Fruit fly (Drosophila melanogaster) whole organism, embryonic: ENCODE measurements around the gene ClC-a.

ENCODE experiments used
- CG11504 ChIP-seq: fragments of 200-800 bp; sonication (Bioruptor generic); optimal IDR thresholded peaks from 3 replicates; lab custom pipeline; 2019; ENCODE audit warnings: missing biosample characterization, mild to moderate bottlenecking, missing genetic modification characterization, moderate library complexity
- CG12299 ChIP-seq: fragments of 200-800 bp; sonication (Bioruptor generic); optimal IDR thresholded peaks from 2 replicates; lab custom pipeline; 2018; ENCODE audit warnings: missing biosample characterization, mild to moderate bottlenecking, missing genetic modification characterization
- CG14014 ChIP-seq: fragments of 200-800 bp; sonication (Bioruptor generic); IDR thresholded peaks from 2 replicates; pipeline ENCODE4 v1.3.6; 2022; ENCODE audit warnings: missing biosample characterization, missing genetic modification characterization
- CG14050 ChIP-seq: fragments of 200-800 bp; sonication (Bioruptor generic); IDR thresholded peaks from 3 replicates; pipeline ENCODE4 v1.3.6; 2022; ENCODE audit warnings: missing biosample characterization, missing genetic modification characterization
- CG14441 ChIP-seq: fragments of 200-800 bp; sonication (Bioruptor generic); IDR thresholded peaks from 2 replicates; pipeline ENCODE4 v1.3.6; 2022; ENCODE audit warnings: missing biosample characterization, missing genetic modification characterization
- CG4360 ChIP-seq: fragments of 200-800 bp; sonication (Bioruptor generic); IDR thresholded peaks from 2 replicates; pipeline ENCODE4 v1.3.6; 2022; ENCODE audit warnings: missing biosample characterization, missing genetic modification characterization
- CG4404 ChIP-seq: fragments of 200-800 bp; sonication (Bioruptor generic); IDR thresholded peaks from 2 replicates; pipeline ENCODE4 v1.3.6; 2022; ENCODE audit warnings: missing biosample characterization, missing genetic modification characterization
- CG4617 ChIP-seq: fragments of 200-800 bp; sonication (Bioruptor generic); optimal IDR thresholded peaks from 3 replicates; lab custom pipeline; 2016; ENCODE audit warnings: missing biosample characterization, missing genetic modification characterization, borderline replicate concordance
- CG6765 ChIP-seq: fragments of 200-800 bp; sonication (Bioruptor generic); optimal IDR thresholded peaks from 3 replicates; lab custom pipeline; 2017; ENCODE audit warnings: missing biosample characterization, mild to moderate bottlenecking, missing genetic modification characterization
- CG7987 ChIP-seq: fragments of 200-800 bp; sonication (Bioruptor generic); optimal IDR thresholded peaks from 2 replicates; lab custom pipeline; 2018; ENCODE audit warnings: missing biosample characterization, mild to moderate bottlenecking, missing genetic modification characterization, moderate library complexity
- CG8478 ChIP-seq: fragments of >200 bp; optimal IDR thresholded peaks from 2 replicates; lab custom pipeline; 2018
- CG8765 ChIP-seq: fragments of 200-800 bp; sonication (Bioruptor generic); IDR thresholded peaks from 2 replicates; pipeline ENCODE4 v1.3.6; 2022; ENCODE audit warnings: missing biosample characterization, missing genetic modification characterization
- CG8944 ChIP-seq: fragments of 200-800 bp; sonication (Bioruptor generic); optimal IDR thresholded peaks from 3 replicates; lab custom pipeline; 2016; ENCODE audit warnings: missing biosample characterization, missing genetic modification characterization
- CG9215 ChIP-seq: fragments of 200-800 bp; sonication (Bioruptor generic); IDR thresholded peaks from 2 replicates; pipeline ENCODE4 v1.3.6; 2022; ENCODE audit warnings: missing biosample characterization, missing genetic modification characterization
- CG9817 ChIP-seq: fragments of 200-800 bp; sonication (Bioruptor generic); optimal IDR thresholded peaks from 2 replicates; lab custom pipeline; 2018; ENCODE audit warnings: missing biosample characterization, mild to moderate bottlenecking, missing genetic modification characterization, moderate library complexity
- D19B ChIP-seq: fragments of 200-800 bp; sonication (Bioruptor generic); optimal IDR thresholded peaks from 2 replicates; lab custom pipeline; 2017; ENCODE audit warnings: missing biosample characterization, mild to moderate bottlenecking, missing genetic modification characterization
- Deaf1 ChIP-seq: fragments of 200-800 bp; optimal IDR thresholded peaks from 3 replicates; lab custom pipeline; 2019; ENCODE audit warnings: missing biosample characterization, mild to moderate bottlenecking, missing genetic modification characterization, moderate library complexity
- Dip2 ChIP-seq: fragments of 200-800 bp; sonication (Bioruptor generic); IDR thresholded peaks from 2 replicates; pipeline ENCODE4 v1.3.6; 2022; ENCODE audit warnings: missing biosample characterization, missing genetic modification characterization
- Doc2 ChIP-seq: fragments of 200-800 bp; sonication (Bioruptor generic); IDR thresholded peaks from 2 replicates; pipeline ENCODE4 v1.3.6; 2022; ENCODE audit warnings: missing biosample characterization, missing genetic modification characterization
- Eip74EF ChIP-seq, 2 experiments: fragments of 200-800 bp in 1 of 2; fragments of >200 bp in 1 of 2; sonication (Bioruptor generic) in 1 of 2; optimal IDR thresholded peaks; 2 replicates each; lab custom pipeline; 2017 to 2019; ENCODE audit warnings: missing biosample characterization in 2 of 2, missing genetic modification characterization in 2 of 2, mild to moderate bottlenecking in 1 of 2, moderate library complexity in 1 of 2
- H2.0 ChIP-seq: fragments of 200-800 bp; sonication (Bioruptor generic); IDR thresholded peaks from 2 replicates; pipeline ENCODE4 v1.3.6; 2022; ENCODE audit warnings: missing biosample characterization, missing genetic modification characterization
- Hand ChIP-seq: fragments of 200-800 bp; sonication (Bioruptor generic); optimal IDR thresholded peaks from 2 replicates; lab custom pipeline; 2017; ENCODE audit warnings: mild to moderate bottlenecking, missing biosample characterization, missing genetic modification reagents, missing genetic modification characterization
- MTF-1 ChIP-seq: fragments of 200-800 bp; sonication (Bioruptor generic); optimal IDR thresholded peaks from 2 replicates; lab custom pipeline; 2018; ENCODE audit warnings: missing biosample characterization, mild to moderate bottlenecking, missing genetic modification characterization, borderline replicate concordance
- Max ChIP-seq: fragments of 200-800 bp; sonication (Bioruptor generic); optimal IDR thresholded peaks from 2 replicates; lab custom pipeline; 2016; ENCODE audit warnings: missing biosample characterization, mild to moderate bottlenecking, missing genetic modification characterization
- Sox102F ChIP-seq: fragments of 200-800 bp; sonication (Bioruptor generic); optimal IDR thresholded peaks from 2 replicates; lab custom pipeline; 2018; ENCODE audit warnings: missing biosample characterization, mild to moderate bottlenecking, missing genetic modification characterization, moderate library complexity
- Tbp ChIP-seq: fragments of >200 bp; optimal IDR thresholded peaks from 2 replicates; lab custom pipeline; 2018; ENCODE audit warnings: missing biosample characterization, missing genetic modification characterization
- Usf ChIP-seq: fragments of 200-800 bp; sonication (Bioruptor generic); optimal IDR thresholded peaks from 2 replicates; lab custom pipeline; 2017; ENCODE audit warnings: missing genotype, missing biosample characterization, missing genetic modification characterization
- ci ChIP-seq: fragments of 200-800 bp; sonication (Bioruptor generic); IDR thresholded peaks from 3 replicates; pipeline ENCODE4 v1.3.6; 2022; ENCODE audit warnings: missing biosample characterization, missing genetic modification characterization
- crc ChIP-seq: fragments of 200-800 bp; sonication (Bioruptor generic); optimal IDR thresholded peaks from 2 replicates; lab custom pipeline; 2016; ENCODE audit warnings: missing biosample characterization, missing genetic modification characterization
- cwo ChIP-seq: fragments of 200-800 bp; sonication (Bioruptor generic); optimal IDR thresholded peaks from 3 replicates; lab custom pipeline; 2017; ENCODE audit warnings: missing biosample characterization, missing genetic modification characterization, mild to moderate bottlenecking, moderate library complexity, missing genetic modification reagents
- dimm ChIP-seq: fragments of 200-800 bp; sonication (Bioruptor generic); IDR thresholded peaks from 2 replicates; pipeline ENCODE4 v1.3.6; 2022; ENCODE audit warnings: missing biosample characterization, missing genetic modification characterization
- fd102C ChIP-seq: fragments of 200-800 bp; sonication (Bioruptor generic); optimal IDR thresholded peaks from 2 replicates; lab custom pipeline; 2018; ENCODE audit warnings: missing biosample characterization, mild to moderate bottlenecking, missing genetic modification characterization, moderate library complexity
- kni ChIP-seq: fragments of 200-800 bp; sonication (Bioruptor generic); optimal IDR thresholded peaks from 3 replicates; lab custom pipeline; 2017; ENCODE audit warnings: mild to moderate bottlenecking, missing biosample characterization, missing genetic modification reagents, missing genetic modification characterization
- mirr ChIP-seq: fragments of 200-800 bp; sonication (Bioruptor generic); optimal IDR thresholded peaks from 3 replicates; lab custom pipeline; 2018; ENCODE audit warnings: missing biosample characterization, mild to moderate bottlenecking, missing genetic modification characterization
- mld ChIP-seq: fragments of 200-800 bp; sonication (Bioruptor generic); IDR thresholded peaks from 3 replicates; pipeline ENCODE4 v1.3.6; 2022; ENCODE audit warnings: missing biosample characterization, missing genetic modification characterization; ENCODE audit not compliant: partially characterized antibody
- nmo ChIP-seq: fragments of 200-800 bp; sonication (Bioruptor generic); optimal IDR thresholded peaks from 2 replicates; lab custom pipeline; 2018; ENCODE audit warnings: missing biosample characterization, mild to moderate bottlenecking, missing genetic modification characterization, moderate library complexity
- org-1 ChIP-seq: fragments of 200-800 bp; sonication (Bioruptor generic); optimal IDR thresholded peaks from 2 replicates; lab custom pipeline; 2017; ENCODE audit warnings: missing biosample characterization, missing genetic modification characterization
- pan ChIP-seq, 4 experiments: fragments of >200 bp in 3 of 4; fragments of 200-800 bp in 1 of 4; sonication (Bioruptor generic) in 1 of 4; optimal IDR thresholded peaks in 3 of 4; IDR thresholded peaks in 1 of 4; 2 replicates each; pipeline versions ENCODE4 v1.3.6 to Lab custom; 2017 to 2022; ENCODE audit warnings: missing biosample characterization in 2 of 4, missing genetic modification characterization in 2 of 4, mixed read lengths in 1 of 4
- shn ChIP-seq: fragments of 200-800 bp; sonication (Bioruptor generic); optimal IDR thresholded peaks from 3 replicates; lab custom pipeline; 2016; ENCODE audit warnings: missing biosample characterization, missing genetic modification characterization
- so ChIP-seq: fragments of 200-800 bp; sonication (Bioruptor generic); IDR thresholded peaks from 3 replicates; pipeline ENCODE4 v1.3.6; 2022; ENCODE audit warnings: missing biosample characterization, missing genetic modification characterization
- sob ChIP-seq: fragments of 200-800 bp; sonication (Bioruptor generic); IDR thresholded peaks from 2 replicates; pipeline ENCODE4 v1.3.6; 2022; ENCODE audit warnings: missing biosample characterization, missing genetic modification characterization
- sqz ChIP-seq: fragments of 200-800 bp; sonication (Bioruptor generic); optimal IDR thresholded peaks from 3 replicates; lab custom pipeline; 2018; ENCODE audit warnings: missing biosample characterization, mild to moderate bottlenecking, missing genetic modification characterization
- tll ChIP-seq, 2 experiments: fragments of 200-800 bp in 1 of 2; fragments of >200 bp in 1 of 2; sonication (Bioruptor generic) in 1 of 2; optimal IDR thresholded peaks; 2 replicates each; lab custom pipeline; 2017 to 2019; ENCODE audit warnings: missing biosample characterization in 2 of 2, missing genetic modification characterization in 2 of 2, mild to moderate bottlenecking in 1 of 2, moderate library complexity in 1 of 2
- ttk ChIP-seq: fragments of 200-800 bp; sonication (Bioruptor generic); IDR thresholded peaks from 2 replicates; pipeline ENCODE4 v2.1.2; 2022; ENCODE audit warnings: missing biosample characterization, missing genetic modification characterization
- twi ChIP-seq: fragments of 200-800 bp; optimal IDR thresholded peaks from 2 replicates; lab custom pipeline; 2019; ENCODE audit warnings: missing biosample characterization, mild to moderate bottlenecking, missing genetic modification characterization, moderate library complexity
- wek ChIP-seq: fragments of 200-800 bp; sonication (Bioruptor generic); optimal IDR thresholded peaks from 3 replicates; lab custom pipeline; 2018; ENCODE audit warnings: missing biosample characterization, mild to moderate bottlenecking, missing genetic modification characterization, moderate library complexity

ClC-a gene

dm6 chr3R:11762500-11762899, 50.5 kb downstream of the ClC-a start (continued):
- TF ChIP-seq MTF-1 (GFP tag; lab: Kevin White, UChicago): peak; percentile 15
- TF ChIP-seq CG9817 (tag; lab: Kevin White, UChicago): no peak
- no peak for TF ChIP-seq fd102C (GFP tag; lab: Kevin White, UChicago)
- no peak for TF ChIP-seq H2.0 (GFP tag; lab: Robert Waterston, UW)
- TF ChIP-seq mld: no peak
- TF ChIP-seq Max (GFP tag; lab: Kevin White, UChicago): no peak
- TF ChIP-seq CG14050 (GFP tag; lab: Robert Waterston, UW): no peak
- TF ChIP-seq dimm (GFP tag; lab: Robert Waterston, UW): no peak
- TF ChIP-seq cwo (GFP tag; lab: Kevin White, UChicago): peak; percentile 11
- TF ChIP-seq shn: no peak
- TF ChIP-seq CG4617 (GFP tag; lab: Kevin White, UChicago): no peak
- TF ChIP-seq CG14441 (GFP tag; lab: Robert Waterston, UW): no peak
- TF ChIP-seq CG4360 (GFP tag; lab: Robert Waterston, UW): no peak
- TF ChIP-seq CG14014 (GFP tag; lab: Robert Waterston, UW): no peak
- TF ChIP-seq Dip2: no peak
- no peak for TF ChIP-seq ttk (GFP tag; lab: Robert Waterston, UW)
- peak; percentile 41 for TF ChIP-seq wek (GFP tag; lab: Kevin White, UChicago)
- no peak for TF ChIP-seq sob
- no peak for TF ChIP-seq Hand (GFP tag; lab: Kevin White, UChicago)
- no peak for TF ChIP-seq CG11504 (tag; lab: Kevin White, UChicago)
- no peak for TF ChIP-seq D19B
- no peak for TF ChIP-seq CG6765 (GFP tag; lab: Kevin White, UChicago)
- TF ChIP-seq CG9215 (GFP tag; lab: Robert Waterston, UW): no peak
- no peak for TF ChIP-seq pan (optimal IDR thresholded peaks at IDR 0.05; lab: Kevin White, UChicago)
- TF ChIP-seq pan (GFP tag; optimal IDR thresholded peaks at IDR 0.05 in 1 of 2, IDR thresholded peaks at IDR 0.05 in 1 of 2): no peak
- no peak for TF ChIP-seq sqz (GFP tag; lab: Kevin White, UChicago)
- TF ChIP-seq crc (GFP tag; lab: Kevin White, UChicago): no peak
- TF ChIP-seq so: no peak
- peak; percentile 41 for TF ChIP-seq mirr (GFP tag; lab: Kevin White, UChicago)
- TF ChIP-seq Tbp (GFP tag; lab: Kevin White, UChicago): no peak
- no peak for TF ChIP-seq Eip74EF (GFP tag; optimal IDR thresholded peaks at IDR 0.05; lab: Kevin White, UChicago)
- TF ChIP-seq ci (GFP tag; lab: Robert Waterston, UW): no peak
- TF ChIP-seq Deaf1 (tag; lab: Kevin White, UChicago): peak; percentile 11
- no peak for TF ChIP-seq tll (GFP tag; optimal IDR thresholded peaks at IDR 0.05; lab: Kevin White, UChicago)
- TF ChIP-seq CG8765: no peak
- peak; percentile 51 for TF ChIP-seq twi
- TF ChIP-seq CG8944 (GFP tag; lab: Kevin White, UChicago): no peak
- no peak for TF ChIP-seq Usf (GFP tag; lab: Kevin White, UChicago)
- no peak for TF ChIP-seq Doc2 (GFP tag; lab: Robert Waterston, UW)
- no peak for TF ChIP-seq CG8478 (lab: Kevin White, UChicago)
- no peak for TF ChIP-seq nmo (GFP tag; lab: Kevin White, UChicago)
- TF ChIP-seq org-1 (GFP tag; lab: Kevin White, UChicago): no peak
- peak; percentile 23 for TF ChIP-seq kni (GFP tag; lab: Kevin White, UChicago)
- TF ChIP-seq CG7987 (GFP tag; lab: Kevin White, UChicago): peak; percentile 4
- peak; percentile 16 for TF ChIP-seq CG12299 (tag; lab: Kevin White, UChicago)
- TF ChIP-seq Sox102F (GFP tag; lab: Kevin White, UChicago): no peak
- TF ChIP-seq CG4404: no peak
- TF ChIP-seq, all 482 proteins: peak for 31
